5 worm cellular contexts compared by ENCODE assay signal in genomic region chrX:13977439-13978118, ce11.
A peak's percentile ranks its signal among the peaks of the same experiment; 100 is the strongest.
TF ChIP-seq lines count a peak whose summit lies in the region.

TSS of gene F48F7.6 (plus strand) at chrX:13977829.

TF ChIP-seq in whole organism, L1 larva, 84 proteins besides CTCF, POLR2A, EP300 and RAD21 (continues in another document):
- TF ChIP-seq nhr-11 (tag; optimal IDR thresholded peaks at IDR 0.05; lab: Kevin White, UChicago) (no peak), nhr-12 (tag; optimal IDR thresholded peaks at IDR 0.05; lab: Kevin White, UChicago) (no peak), dpl-1 (GFP tag; optimal IDR thresholded peaks at IDR 0.05; lab: Kevin White, UChicago) (peak in 1 of 3 experiments; percentile 7), zip-4 (GFP tag; optimal IDR thresholded peaks at IDR 0.05; lab: Kevin White, UChicago) (no peak), blmp-1 (tag; optimal IDR thresholded peaks at IDR 0.05; lab: Kevin White, UChicago) (peak; percentile 55), elt-3 (tag; optimal IDR thresholded peaks at IDR 0.05; lab: Kevin White, UChicago) (peak in 1 of 6 experiments; percentile 11), unc-62 (GFP tag; optimal IDR thresholded peaks at IDR 0.05; lab: Kevin White, UChicago) (no peak), unc-98 (GFP tag; IDR thresholded peaks at IDR 0.05; lab: Robert Waterston, UW) (no peak), lin-14 (GFP tag; optimal IDR thresholded peaks at IDR 0.05; lab: Kevin White, UChicago) (peak; percentile 53), nhr-19 (GFP tag; conservative IDR thresholded peaks at IDR 0.05; lab: Robert Waterston, UW) (peak; percentile 22; the same call in 1 of the 2 replicates), lin-35 (GFP tag; optimal IDR thresholded peaks at IDR 0.05; lab: Kevin White, UChicago) (peak; percentile 37 to 62), xbp-1 (tag; optimal IDR thresholded peaks at IDR 0.05; lab: Kevin White, UChicago) (peak; percentile 11), zag-1 (tag; optimal IDR thresholded peaks at IDR 0.05; lab: Kevin White, UChicago) (no peak), mep-1 (tag; optimal IDR thresholded peaks at IDR 0.05; lab: Kevin White, UChicago) (peak; percentile 39), aha-1 (tag; optimal IDR thresholded peaks at IDR 0.05; lab: Kevin White, UChicago) (no peak), dsc-1 (tag; optimal IDR thresholded peaks at IDR 0.05; lab: Kevin White, UChicago) (peak; percentile 55), jun-1 (tag; optimal IDR thresholded peaks at IDR 0.05; lab: Kevin White, UChicago) (peak; percentile 5), rnt-1 (tag; optimal IDR thresholded peaks at IDR 0.05; lab: Kevin White, UChicago) (peak; percentile 3)

TF ChIP-seq in whole organism, L3 larva, 47 proteins besides CTCF, POLR2A, EP300 and RAD21:
- no peak for TF ChIP-seq nhr-67 (tag; optimal IDR thresholded peaks at IDR 0.05; lab: Kevin White, UChicago)
- peak; percentile 57 for TF ChIP-seq hmg-11 (tag; optimal IDR thresholded peaks at IDR 0.05; lab: Kevin White, UChicago)
- peak; percentile 64 for TF ChIP-seq pha-4 (tag; optimal IDR thresholded peaks at IDR 0.05; lab: Kevin White, UChicago)
- no peak for TF ChIP-seq sea-2 (GFP tag; optimal IDR thresholded peaks at IDR 0.05; lab: Kevin White, UChicago)
- TF ChIP-seq tbx-2 (tag; optimal IDR thresholded peaks at IDR 0.05; lab: Kevin White, UChicago), result peak; percentile 10
- TF ChIP-seq lin-39 (tag; optimal IDR thresholded peaks at IDR 0.05; lab: Kevin White, UChicago), result peak; percentile 92
- TF ChIP-seq ceh-28 (tag; optimal IDR thresholded peaks at IDR 0.05; lab: Kevin White, UChicago), result peak; percentile 29
- TF ChIP-seq nfya-1 (tag; optimal IDR thresholded peaks at IDR 0.05; lab: Kevin White, UChicago; ENCODE audit: insufficient read depth), result peak; percentile 69
- peak; percentile 51 for TF ChIP-seq lin-15B (tag; optimal IDR thresholded peaks at IDR 0.05; lab: Kevin White, UChicago)
- peak; percentile 15 for TF ChIP-seq snpc-4 (tag; optimal IDR thresholded peaks at IDR 0.05; lab: Kevin White, UChicago)
- no peak for TF ChIP-seq nhr-43 (tag; optimal IDR thresholded peaks at IDR 0.05; lab: Kevin White, UChicago; ENCODE audit: poor library complexity, severe bottlenecking)
- peak; percentile 17 for TF ChIP-seq elt-2 (tag; optimal IDR thresholded peaks at IDR 0.05; lab: Kevin White, UChicago)
- TF ChIP-seq egl-5 (tag; optimal IDR thresholded peaks at IDR 0.05; lab: Kevin White, UChicago), result peak; percentile 73

TF ChIP-seq in whole organism, early embryonic, 17 proteins besides CTCF, POLR2A, EP300 and RAD21:
- TF ChIP-seq aly-1 (tag; optimal IDR thresholded peaks at IDR 0.05; lab: Kevin White, UChicago) (peak; percentile 60), tbx-37 (GFP tag; conservative IDR thresholded peaks at IDR 0.05; lab: Robert Waterston, UW) (no peak), F13C5.2 (tag; optimal IDR thresholded peaks at IDR 0.05; lab: Kevin White, UChicago) (peak; percentile 50), ceh-13 (GFP tag; optimal IDR thresholded peaks at IDR 0.05; lab: Kevin White, UChicago) (no peak), ama-1 (optimal IDR thresholded peaks at IDR 0.05; lab: Kevin White, UChicago) (no peak), pes-1 (GFP tag; IDR thresholded peaks at IDR 0.05; lab: Robert Waterston, UW) (no peak), B0310.2 (tag; optimal IDR thresholded peaks at IDR 0.05; lab: Kevin White, UChicago) (no peak), hnd-1 (tag; optimal IDR thresholded peaks at IDR 0.05; lab: Kevin White, UChicago) (no peak), flt-1 (GFP tag; IDR thresholded peaks at IDR 0.05; lab: Robert Waterston, UW) (peak; percentile 40; the same call in 1 of the 2 replicates), tra-4 (tag; optimal IDR thresholded peaks at IDR 0.05; lab: Kevin White, UChicago) (no peak), ets-7 (tag; optimal IDR thresholded peaks at IDR 0.05; lab: Kevin White, UChicago) (no peak), scrt-1 (GFP tag; IDR thresholded peaks at IDR 0.05; lab: Robert Waterston, UW) (no peak), hmg-4 (GFP tag; optimal IDR thresholded peaks at IDR 0.05; lab: Kevin White, UChicago) (peak; percentile 72), hmbx-1 (tag; optimal IDR thresholded peaks at IDR 0.05; lab: Kevin White, UChicago) (no peak), ceh-36 (tag; optimal IDR thresholded peaks at IDR 0.05; lab: Kevin White, UChicago) (no peak)

TF ChIP-seq in whole organism, midembryonic, 9 proteins besides CTCF, POLR2A, EP300 and RAD21:
- TF ChIP-seq cog-1 (tag; optimal IDR thresholded peaks at IDR 0.05; lab: Kevin White, UChicago) (no peak), tab-1 (GFP tag; IDR thresholded peaks at IDR 0.05; lab: Robert Waterston, UW) (0 out of 2 replicates have a peak, but pooled peaks have one; percentile 37), ztf-23 (GFP tag; IDR thresholded peaks at IDR 0.05; lab: Robert Waterston, UW) (no peak), klf-2 (GFP tag; conservative IDR thresholded peaks at IDR 0.05; lab: Robert Waterston, UW) (no peak), ref-1 (GFP tag; conservative IDR thresholded peaks at IDR 0.05; lab: Robert Waterston, UW) (no peak), flt-1 (GFP tag; IDR thresholded peaks at IDR 0.05; lab: Robert Waterston, UW) (peak; percentile 76; the same call in 1 of the 2 replicates), med-1 (GFP tag; optimal IDR thresholded peaks at IDR 0.05; lab: Kevin White, UChicago; ENCODE audit: insufficient read depth) (no peak), ztf-29 (GFP tag; IDR thresholded peaks at IDR 0.05; lab: Robert Waterston, UW) (no peak), T22C8.4 (GFP tag; IDR thresholded peaks at IDR 0.05; lab: Robert Waterston, UW) (peak; percentile 69)

TF ChIP-seq in whole organism, young adult, 124 proteins besides CTCF, POLR2A, EP300 and RAD21:
- TF ChIP-seq attf-5 (GFP tag; optimal IDR thresholded peaks at IDR 0.05; lab: Kevin White, UChicago), result peak; percentile 32
- TF ChIP-seq ceh-40 (GFP tag; IDR thresholded peaks at IDR 0.05; lab: Robert Waterston, UW), result no peak
- TF ChIP-seq snpc-1.1 (tag; optimal IDR thresholded peaks at IDR 0.05; lab: Kevin White, UChicago; ENCODE audit: insufficient read depth), result no peak
- peak; percentile 11 for TF ChIP-seq ZK185.1 (tag; optimal IDR thresholded peaks at IDR 0.05; lab: Kevin White, UChicago; ENCODE audit: poor library complexity, severe bottlenecking)
- peak; percentile 3 for TF ChIP-seq nhr-80 (tag; optimal IDR thresholded peaks at IDR 0.05; lab: Kevin White, UChicago)
- TF ChIP-seq zfh-2 (GFP tag; conservative IDR thresholded peaks at IDR 0.05; lab: Robert Waterston, UW), result 0 out of 2 replicates have a peak, but pooled peaks have one; percentile 9
- TF ChIP-seq ceh-27 (GFP tag; optimal IDR thresholded peaks at IDR 0.05; lab: Kevin White, UChicago), result peak; percentile 54
- TF ChIP-seq mxl-1 (tag; optimal IDR thresholded peaks at IDR 0.05; lab: Kevin White, UChicago), result no peak
- peak; percentile 17; the same call in 1 of the 2 replicates for TF ChIP-seq hmg-1.2 (GFP tag; IDR thresholded peaks at IDR 0.05; lab: Robert Waterston, UW)
- TF ChIP-seq repo-1 (tag; optimal IDR thresholded peaks at IDR 0.05; lab: Kevin White, UChicago), result no peak
- TF ChIP-seq lin-35 (GFP tag; optimal IDR thresholded peaks at IDR 0.05; lab: Kevin White, UChicago), result peak in 1 of 3 experiments; percentile 5
- TF ChIP-seq dox-1 (GFP tag; IDR thresholded peaks at IDR 0.05; lab: Robert Waterston, UW), result 0 out of 2 replicates have a peak, but pooled peaks have one; percentile 14
- peak; percentile 50 for TF ChIP-seq K12H6.12 (tag; optimal IDR thresholded peaks at IDR 0.05; lab: Kevin White, UChicago)
- TF ChIP-seq F23B12.7 (tag; optimal IDR thresholded peaks at IDR 0.05; lab: Kevin White, UChicago; ENCODE audit: insufficient read depth), result no peak
- 0 out of 2 replicates have a peak, but pooled peaks have one; percentile 28 for TF ChIP-seq lin-26 (GFP tag; IDR thresholded peaks at IDR 0.05; lab: Robert Waterston, UW)
- no peak for TF ChIP-seq C17E4.6 (GFP tag; IDR thresholded peaks at IDR 0.05; lab: Robert Waterston, UW)
- no peak for TF ChIP-seq ceh-79 (tag; optimal IDR thresholded peaks at IDR 0.05; lab: Kevin White, UChicago)
